Fruit fly (Drosophila melanogaster) Kc167 (cell line): ENCODE results near the gene CG14881.

Experiments used
- h ChIP-seq: fragments of >200 bp; optimal IDR thresholded peaks from 3 replicates; lab custom pipeline; 2018; ENCODE audit warnings: missing external identifiers
- psq ChIP-seq: fragments of >200 bp; optimal IDR thresholded peaks from 2 replicates; lab custom pipeline; 2017; ENCODE audit warnings: missing external identifiers
- ttk ChIP-seq: sonication (Bioruptor generic); optimal IDR thresholded peaks from 2 replicates; lab custom pipeline; 2017; ENCODE audit warnings: missing external identifiers

dm6 chr3R:16449187-16449973, 14.7 kb downstream of the CG14881 start:
- no peak for TF ChIP-seq h (lab: Kevin White, UChicago)
- no peak for TF ChIP-seq psq
- no peak for TF ChIP-seq ttk (lab: Kevin White, UChicago)
